Worm (Caenorhabditis elegans) whole organism, mixed stage, embryonic: Measurements from ENCODE around the gene K07F5.15.

ENCODE experiments used
- nhr-12 ChIP-seq: fragments of 150-350 bp; optimal IDR thresholded peaks from 2 replicates; lab custom pipeline; 2014; ENCODE audit warnings: missing biosample characterization, missing genetic modification characterization
- nhr-237 ChIP-seq: fragments of 150-350 bp; optimal IDR thresholded peaks from 2 replicates; lab custom pipeline; 2014; ENCODE audit warnings: missing biosample characterization, missing genetic modification characterization
- ztf-11 ChIP-seq: fragments of 150-350 bp; optimal IDR thresholded peaks from 2 replicates; lab custom pipeline; 2014; ENCODE audit warnings: missing biosample characterization, missing genetic modification characterization

- TF ChIP-seq ztf-11 (tag; lab: Kevin White, UChicago) (no peak), nhr-237 (tag; lab: Kevin White, UChicago) (no peak), nhr-12 (tag; lab: Kevin White, UChicago) (no peak)
Measured at ce11 chrIV:9872786-9873185, 7.9 kb downstream of the K07F5.15 start.
